Worm (Caenorhabditis elegans) whole organism, L2 larva: ENCODE measurements around the gene pad-2.

Source experiments
- ZK546.5 ChIP-seq: sonication (generic microtip); optimal IDR thresholded peaks from 2 replicates; lab custom pipeline; 2017; ENCODE audit warnings: missing biosample characterization, missing genetic modification characterization
- ceh-82 ChIP-seq: fragments of 150-350 bp; optimal IDR thresholded peaks from 2 replicates; lab custom pipeline; 2014; ENCODE audit warnings: missing biosample characterization, missing genetic modification characterization
- mdl-1 ChIP-seq, 2 experiments: fragments of 150-350 bp in 1 of 2; sonication (generic microtip) in 1 of 2; optimal IDR thresholded peaks; 2 replicates each; lab custom pipeline; 2017; ENCODE audit warnings: missing biosample characterization in 2 of 2, missing genetic modification characterization in 2 of 2

ce11 chrIII:10231641-10232040, 47.3 kb upstream of the pad-2 start:
- TF ChIP-seq ZK546.5 (tag; lab: Kevin White, UChicago) = no peak
- no peak for TF ChIP-seq ceh-82 (tag; lab: Kevin White, UChicago)
- TF ChIP-seq mdl-1 (tag; optimal IDR thresholded peaks at IDR 0.05; lab: Kevin White, UChicago) = no peak
